Worm (Caenorhabditis elegans): ENCODE results near the gene apt-9.

apt-9 gene

ce11 chrX:11068334-11068733 lies at the start of gene apt-9:
apt-9 (plus strand) TSS chrX:11068527.
- TF ChIP-seq lin-14 (GFP tag; optimal IDR thresholded peaks at IDR 0.05) (peak; percentile 82), fkh-8 (tag; optimal IDR thresholded peaks at IDR 0.05) (peak; percentile 55), swsn-7 (tag; optimal IDR thresholded peaks at IDR 0.05) (peak; percentile 1), nhr-47 (tag; optimal IDR thresholded peaks at IDR 0.05) (no peak), ceh-82 (tag; optimal IDR thresholded peaks at IDR 0.05) (peak in 1 of 3 experiments; percentile 51), C04F5.9 (tag; optimal IDR thresholded peaks at IDR 0.05) (no peak), ztf-11 (tag; optimal IDR thresholded peaks at IDR 0.05) (no peak), fkh-10 (GFP tag; optimal IDR thresholded peaks at IDR 0.05) (peak; percentile 56), pqm-1 (tag; optimal IDR thresholded peaks at IDR 0.05) (no peak), tbx-2 (tag; optimal IDR thresholded peaks at IDR 0.05) (no peak), efl-3 (GFP tag; optimal IDR thresholded peaks at IDR 0.05) (no peak), unc-98 (GFP tag; IDR thresholded peaks at IDR 0.05) (no peak)

- no peak for TF ChIP-seq swsn-7 (tag; optimal IDR thresholded peaks at IDR 0.05)
- no peak for TF ChIP-seq pag-3 (tag; optimal IDR thresholded peaks at IDR 0.05; ENCODE audit: borderline replicate concordance, insufficient read depth)
- no peak for TF ChIP-seq nhr-71 (tag; optimal IDR thresholded peaks at IDR 0.05)
- TF ChIP-seq aly-2 (tag; optimal IDR thresholded peaks at IDR 0.05), result no peak
- no peak for TF ChIP-seq hlh-4 (tag; optimal IDR thresholded peaks at IDR 0.05)
- no peak for TF ChIP-seq mep-1 (tag; optimal IDR thresholded peaks at IDR 0.05)
- TF ChIP-seq fkh-8 (tag; optimal IDR thresholded peaks at IDR 0.05), result no peak
Measured at ce11 chrX:11028617-11029016, 39.7 kb upstream of the apt-9 start, which contains the start of gene ldb-1. ldb-1 (plus strand) TSS chrX:11028917.

ce11 chrX:11031047-11031695 lies 37.2 kb upstream of the apt-9 start:
- peak; percentile 4 for TF ChIP-seq aly-2 (tag; optimal IDR thresholded peaks at IDR 0.05)
- no peak for TF ChIP-seq ces-1 (GFP tag; optimal IDR thresholded peaks at IDR 0.05)
- TF ChIP-seq sup-37 (GFP tag; optimal IDR thresholded peaks at IDR 0.05), result peak; percentile 56
- TF ChIP-seq tlp-1 (tag; optimal IDR thresholded peaks at IDR 0.05), result no peak
- peak; percentile 93 for TF ChIP-seq unc-86 (tag; optimal IDR thresholded peaks at IDR 0.05)
- TF ChIP-seq xbp-1 (tag; optimal IDR thresholded peaks at IDR 0.05), result peak; percentile 90
- TF ChIP-seq ztf-11 (tag; optimal IDR thresholded peaks at IDR 0.05), result peak in 1 of 2 experiments; percentile 82
- TF ChIP-seq nhr-84 (tag; optimal IDR thresholded peaks at IDR 0.05), result no peak
- TF ChIP-seq blmp-1 (tag; optimal IDR thresholded peaks at IDR 0.05), result peak; percentile 57
- TF ChIP-seq aha-1 (tag; optimal IDR thresholded peaks at IDR 0.05), result peak; percentile 82
- TF ChIP-seq efl-3 (GFP tag; optimal IDR thresholded peaks at IDR 0.05), result peak; percentile 78
- TF ChIP-seq nhr-76 (tag; optimal IDR thresholded peaks at IDR 0.05), result peak; percentile 40
- TF ChIP-seq ceh-8 (GFP tag; optimal IDR thresholded peaks at IDR 0.05), result peak; percentile 64
- peak; percentile 72 for TF ChIP-seq zag-1 (tag; optimal IDR thresholded peaks at IDR 0.05)
- TF ChIP-seq C34B4.2 (tag; optimal IDR thresholded peaks at IDR 0.05), result no peak
- peak; percentile 99 for TF ChIP-seq lin-14 (GFP tag; optimal IDR thresholded peaks at IDR 0.05)
- TF ChIP-seq fkh-10 (GFP tag; optimal IDR thresholded peaks at IDR 0.05), result peak; percentile 86
- TF ChIP-seq swsn-7 (tag; optimal IDR thresholded peaks at IDR 0.05), result peak; percentile 95
- TF ChIP-seq nhr-237 (tag; optimal IDR thresholded peaks at IDR 0.05), result peak; percentile 47
- TF ChIP-seq mdl-1 (tag; optimal IDR thresholded peaks at IDR 0.05), result peak; percentile 6 to 79
- TF ChIP-seq lir-3 (tag; optimal IDR thresholded peaks at IDR 0.05; ENCODE audit: poor library complexity), result peak; percentile 86
- TF ChIP-seq unc-98 (GFP tag; IDR thresholded peaks at IDR 0.05), result peak; percentile 56
- TF ChIP-seq pax-3 (tag; optimal IDR thresholded peaks at IDR 0.05), result peak; percentile 72
- peak; percentile 86 for TF ChIP-seq dsc-1 (tag; optimal IDR thresholded peaks at IDR 0.05)
- peak; percentile 86 for TF ChIP-seq jun-1 (tag; optimal IDR thresholded peaks at IDR 0.05)
- TF ChIP-seq zip-4 (GFP tag; optimal IDR thresholded peaks at IDR 0.05), result peak; percentile 69
- TF ChIP-seq dpl-1 (GFP tag; optimal IDR thresholded peaks at IDR 0.05), result peak; percentile 32 to 51 (median 40)
- peak; percentile 97 for TF ChIP-seq tbx-2 (tag; optimal IDR thresholded peaks at IDR 0.05)
- peak; percentile 73 for TF ChIP-seq skn-1 (tag; optimal IDR thresholded peaks at IDR 0.05)
- no peak for TF ChIP-seq pqm-1 (tag; optimal IDR thresholded peaks at IDR 0.05)
- peak; percentile 39 for TF ChIP-seq hpl-2 (GFP tag; optimal IDR thresholded peaks at IDR 0.05)
- TF ChIP-seq unc-62 (GFP tag; optimal IDR thresholded peaks at IDR 0.05), result no peak
- peak; percentile 75 to 89 for TF ChIP-seq lsy-2 (tag; optimal IDR thresholded peaks at IDR 0.05)
- peak; percentile 89 for TF ChIP-seq lin-13 (GFP tag; optimal IDR thresholded peaks at IDR 0.05)
- peak in 5 of 6 experiments; percentile 15 to 84 (median 42) for TF ChIP-seq elt-3 (tag; optimal IDR thresholded peaks at IDR 0.05)
- TF ChIP-seq C16A3.4 (tag; optimal IDR thresholded peaks at IDR 0.05), result peak; percentile 88
- TF ChIP-seq egl-27 (tag; optimal IDR thresholded peaks at IDR 0.05), result peak; percentile 63 to 67
